Fruit fly (Drosophila melanogaster) whole organism, larva: ENCODE data around the gene fzy.
A peak's percentile ranks its signal among the peaks of the same experiment; 100 is the strongest.

Experiments
- noc ChIP-seq: fragments of 200-800 bp; sonication (Bioruptor generic); optimal IDR thresholded peaks from 3 replicates; lab custom pipeline; 2019; ENCODE audit warnings: missing biosample characterization, mild to moderate bottlenecking, missing genetic modification characterization, moderate library complexity

The fzy gene

DNA sequence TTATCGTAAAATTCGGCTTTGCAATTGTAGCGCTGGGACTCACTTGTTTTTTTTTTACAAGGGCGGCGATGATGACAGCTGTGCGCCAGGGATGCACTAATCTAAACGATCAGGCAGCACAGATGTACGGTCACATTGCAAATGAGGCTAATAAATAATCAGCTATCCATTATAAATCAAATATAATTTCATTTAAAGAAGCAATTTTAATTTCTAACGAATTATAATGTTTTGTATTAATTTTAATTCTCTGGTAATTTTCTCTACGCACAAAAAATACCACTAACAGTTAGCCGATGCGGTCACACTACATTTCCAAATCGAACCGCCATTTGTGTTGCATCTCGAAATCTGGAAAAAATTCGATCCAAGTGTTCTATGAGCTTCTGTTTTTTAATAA is at the start of gene fzy, which contains the start of gene cni:
Gene fzy (plus strand): TSS at position 309 of the 400 bp plus-strand sequence.
Gene cni (minus strand): TSS at position 79 of the 400 bp plus-strand sequence.
- TF ChIP-seq noc (tag; lab: Kevin White, UChicago): no peak

DNA sequence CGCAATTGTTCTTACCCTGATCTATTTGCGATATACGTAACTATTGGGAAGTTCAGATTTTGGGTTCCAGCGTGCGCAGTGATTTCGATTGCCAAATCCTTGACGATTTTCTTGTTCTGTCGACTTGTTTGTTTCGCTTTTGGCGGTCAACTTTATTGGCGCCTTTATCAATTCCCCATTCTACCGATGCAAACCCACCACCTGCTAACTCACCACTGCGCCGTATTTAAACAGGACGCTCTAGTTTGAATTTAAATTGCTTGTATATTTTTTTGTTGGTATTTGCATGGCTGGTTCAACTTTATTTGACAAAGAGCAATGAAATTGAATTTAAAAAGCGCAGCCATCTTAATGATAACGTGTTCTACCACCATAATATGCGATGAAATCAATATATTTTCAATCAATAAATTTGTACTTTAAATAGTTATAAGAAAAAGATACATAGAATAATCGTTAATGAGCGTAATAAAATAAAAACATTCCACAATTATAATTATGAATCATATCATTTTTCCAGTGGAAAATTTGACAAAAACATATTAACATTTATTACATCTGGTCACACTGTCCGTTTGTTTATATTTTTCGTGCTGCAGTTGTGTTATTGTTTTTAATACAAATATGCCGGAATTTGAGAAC is 49.1 kb upstream of the fzy start, which contains the start of the genes twe and CG4935:
Gene twe (minus strand): TSS at position 302 of the 642 bp plus-strand sequence.
Gene CG4935 (plus strand): TSS at position 566 of the 642 bp plus-strand sequence.
- no peak for TF ChIP-seq noc (tag; lab: Kevin White, UChicago)

DNA sequence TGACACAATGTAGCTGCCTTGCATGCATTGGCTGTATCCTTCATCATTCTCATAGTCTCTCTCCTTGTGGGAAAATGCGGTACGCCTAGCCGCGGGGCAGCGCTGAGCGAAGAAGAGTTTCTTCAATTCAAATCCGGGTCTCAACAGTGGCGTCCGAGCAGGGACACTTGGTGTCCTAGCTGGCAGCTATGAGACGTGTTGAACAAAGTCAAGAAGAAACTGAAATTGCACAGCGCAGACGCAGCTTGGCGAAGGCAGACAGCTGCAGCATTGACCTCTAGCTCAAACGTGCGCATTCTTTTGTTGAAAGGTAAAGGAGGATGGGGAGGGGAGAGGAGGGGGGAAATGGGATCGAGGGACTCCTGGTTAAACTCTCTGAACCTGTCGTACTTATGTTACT is 47.0 kb upstream of the fzy start:
- TF ChIP-seq noc (tag; lab: Kevin White, UChicago): no peak

DNA sequence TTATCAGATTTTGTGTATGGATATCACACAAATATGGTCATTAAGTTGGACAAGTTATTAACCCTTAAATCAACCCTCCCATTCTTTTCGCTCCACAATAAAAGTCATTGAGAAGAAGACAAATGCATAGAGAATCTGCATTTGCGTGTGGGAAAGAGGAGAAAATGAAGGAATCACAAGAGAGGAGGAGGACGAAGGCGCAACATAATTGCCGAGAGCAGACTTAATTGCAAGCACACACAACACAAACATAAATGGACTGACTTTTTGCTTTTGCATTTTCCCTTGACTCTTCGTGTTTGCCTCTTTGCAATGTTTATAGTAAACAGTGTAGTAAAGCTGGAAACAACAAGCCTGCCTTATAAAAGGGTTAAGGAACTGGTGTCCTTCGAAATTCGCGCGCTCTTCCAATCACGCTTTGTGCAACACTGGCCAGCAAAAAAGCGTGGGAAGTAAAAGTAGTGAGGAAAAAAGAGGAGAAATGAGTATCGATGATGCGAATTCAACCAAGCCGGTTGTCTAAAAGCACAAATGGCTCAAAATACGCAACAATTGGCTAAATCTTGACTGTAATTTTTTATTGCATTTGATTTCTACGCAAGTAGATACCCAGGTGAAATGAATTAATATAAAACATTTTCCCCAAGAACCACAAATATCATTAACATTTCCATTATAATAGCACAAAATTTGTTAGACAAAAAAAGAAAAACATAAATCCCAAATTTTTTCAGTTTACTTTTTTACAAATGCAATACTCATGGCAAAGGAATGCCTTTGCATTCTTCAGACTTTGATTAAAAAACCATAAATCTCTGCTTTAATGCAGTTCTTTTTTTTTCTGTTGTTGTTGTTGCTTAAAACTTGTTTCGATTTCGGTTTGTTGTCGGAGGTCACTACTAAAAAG is 43.3 kb upstream of the fzy start:
- TF ChIP-seq noc (tag; lab: Kevin White, UChicago): no peak

DNA sequence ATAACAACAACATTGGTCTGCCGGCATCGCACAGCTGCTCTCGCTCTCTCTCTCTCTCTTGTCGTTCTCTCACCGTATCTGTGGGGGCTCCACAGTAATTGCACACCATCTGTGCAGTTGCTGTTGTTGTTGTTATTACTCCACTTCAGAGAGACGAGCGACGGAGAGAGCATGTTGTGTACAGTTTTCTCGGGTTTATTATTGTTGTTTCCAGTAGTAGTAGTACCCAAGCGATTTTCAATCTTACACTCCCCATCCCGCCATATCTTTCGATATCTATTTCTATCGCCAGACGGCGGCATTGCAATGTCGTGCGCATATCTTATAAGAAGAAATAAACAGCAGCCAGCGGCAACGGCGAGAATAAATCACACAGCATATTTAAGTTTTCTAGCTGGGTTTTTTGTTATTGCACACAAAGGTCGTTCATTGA is 42.6 kb upstream of the fzy start:
- TF ChIP-seq noc (tag; lab: Kevin White, UChicago): no peak

DNA sequence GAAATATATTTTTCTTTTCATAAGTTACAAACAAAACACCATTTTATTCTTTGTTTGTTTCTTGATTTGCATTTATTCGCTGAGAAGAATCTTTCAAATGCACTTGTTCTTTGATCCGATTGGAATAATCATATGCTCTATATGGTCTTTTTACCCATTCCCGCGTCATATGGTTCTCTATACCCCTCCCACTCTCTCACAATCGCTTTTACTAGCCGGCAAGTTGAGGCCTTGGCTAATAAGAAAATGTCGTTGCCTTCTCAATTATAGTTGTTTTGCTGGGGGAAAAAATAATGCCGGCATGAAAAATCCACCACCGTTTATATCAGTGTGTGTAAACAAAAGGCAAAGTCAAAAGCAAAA is 41.9 kb upstream of the fzy start:
- TF ChIP-seq noc (tag; lab: Kevin White, UChicago): no peak

DNA sequence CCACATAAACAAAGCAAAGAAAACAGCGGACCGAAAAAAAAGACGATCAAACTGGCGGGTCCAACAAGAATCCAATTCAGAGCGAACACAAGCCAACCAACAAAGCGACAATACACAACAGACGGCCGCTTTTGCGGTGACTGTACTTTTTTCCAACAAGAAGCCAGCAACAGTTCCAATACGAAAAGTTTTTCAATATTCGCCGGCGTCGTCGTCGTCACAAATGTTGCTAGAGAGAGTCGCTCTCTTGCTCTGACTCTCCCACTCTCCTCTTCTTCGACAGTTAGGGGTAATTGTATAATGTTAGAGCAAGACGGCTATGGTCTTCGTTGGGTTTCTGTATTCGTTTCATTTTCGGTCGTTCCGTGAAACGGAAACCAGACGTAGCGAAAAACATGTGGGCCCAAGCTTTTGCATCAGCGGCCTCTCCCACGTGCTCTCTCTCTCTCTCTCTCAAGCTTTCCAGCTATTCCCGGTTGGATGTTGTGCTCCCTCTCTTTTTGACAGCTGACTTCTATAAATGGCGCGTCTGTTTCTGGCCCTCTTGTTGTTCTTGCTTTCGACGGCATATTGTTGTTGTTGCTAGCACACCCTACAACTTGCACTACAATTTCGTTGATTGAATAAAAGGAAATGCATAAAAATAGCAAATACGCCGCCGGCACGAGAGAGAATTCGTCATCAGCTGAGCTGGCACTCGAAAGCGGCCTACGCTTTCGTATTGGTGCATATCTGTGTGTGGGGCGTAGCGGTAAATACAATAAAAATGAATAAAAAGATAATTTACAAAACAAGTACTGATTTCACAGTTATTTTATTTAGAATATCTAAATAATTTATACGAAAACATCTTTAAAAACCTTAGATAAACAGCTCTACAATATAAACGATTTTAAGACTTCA is 41.3 kb upstream of the fzy start:
- peak; percentile 73 for TF ChIP-seq noc (tag; lab: Kevin White, UChicago)

DNA sequence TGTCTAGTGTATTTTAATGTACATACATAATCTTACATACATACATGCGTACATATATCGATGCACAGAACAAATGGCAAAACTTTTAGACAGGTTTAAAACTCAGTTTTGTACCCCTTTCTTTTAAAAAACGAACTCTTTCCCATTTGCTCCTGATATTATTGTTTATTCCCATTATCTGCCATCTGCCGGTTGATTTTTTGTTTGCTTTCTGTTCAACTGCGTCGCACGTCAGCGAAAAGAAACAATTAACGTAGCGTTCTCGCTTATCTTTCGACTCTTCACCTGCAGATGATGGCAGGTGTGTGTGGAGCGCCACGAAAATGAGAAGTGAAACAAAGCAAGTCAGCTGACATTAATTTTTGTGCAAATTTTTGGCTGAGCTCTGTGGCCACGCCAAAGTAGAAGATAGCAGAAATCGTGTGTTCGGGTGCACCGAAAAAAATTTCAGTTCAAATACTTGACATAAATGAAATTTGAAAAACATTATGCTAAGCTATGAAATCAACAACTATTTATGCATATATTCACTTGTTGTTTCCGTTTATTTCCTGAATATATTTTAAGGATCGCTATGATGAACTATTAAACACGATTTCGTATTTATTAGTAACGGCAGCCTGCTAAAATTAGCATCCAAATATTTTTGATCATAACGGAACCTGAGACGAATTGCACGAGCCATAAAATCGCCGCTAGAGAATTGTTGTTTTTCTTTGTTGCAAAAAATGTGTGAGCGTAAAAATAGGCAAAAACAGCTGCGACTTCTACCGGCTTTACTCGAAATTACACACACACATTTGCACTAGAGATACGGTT is 39.9 kb upstream of the fzy start:
- TF ChIP-seq noc (tag; lab: Kevin White, UChicago): peak; percentile 92

DNA sequence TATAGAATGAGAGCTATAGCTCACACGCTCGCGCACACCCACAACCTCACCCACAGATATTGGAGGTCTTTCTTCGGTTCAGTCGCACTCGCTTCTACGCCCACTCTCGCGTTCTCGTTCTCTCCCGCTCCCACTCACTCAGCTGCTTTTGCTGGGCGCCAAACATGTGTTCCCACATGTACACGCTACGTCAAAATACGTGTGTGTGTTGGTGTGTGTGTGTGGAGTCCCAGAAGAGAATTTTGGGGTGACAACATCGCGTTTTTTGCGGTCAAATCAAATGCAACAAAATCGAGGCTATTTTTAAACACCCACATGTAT is 39.3 kb upstream of the fzy start:
- TF ChIP-seq noc (tag; lab: Kevin White, UChicago): no peak

DNA sequence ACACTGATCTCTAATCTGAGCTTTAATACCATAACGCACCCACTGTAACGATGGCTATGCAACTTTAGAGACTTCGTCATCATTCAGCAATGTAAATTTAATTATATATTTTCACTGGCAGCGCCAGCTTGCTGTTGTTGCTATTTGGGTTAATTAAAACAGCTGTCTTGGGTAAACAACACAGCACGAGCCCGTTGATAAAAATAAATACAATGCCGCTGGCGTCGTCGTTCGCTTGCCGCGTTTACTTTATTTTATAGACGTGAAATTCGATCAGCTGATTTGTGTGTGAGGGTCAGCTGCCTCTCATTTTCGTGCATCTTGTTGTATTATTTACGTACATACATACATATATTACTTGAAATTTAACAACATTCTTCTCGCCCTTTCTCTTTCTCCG is 38.0 kb upstream of the fzy start:
- TF ChIP-seq noc (tag; lab: Kevin White, UChicago): no peak

DNA sequence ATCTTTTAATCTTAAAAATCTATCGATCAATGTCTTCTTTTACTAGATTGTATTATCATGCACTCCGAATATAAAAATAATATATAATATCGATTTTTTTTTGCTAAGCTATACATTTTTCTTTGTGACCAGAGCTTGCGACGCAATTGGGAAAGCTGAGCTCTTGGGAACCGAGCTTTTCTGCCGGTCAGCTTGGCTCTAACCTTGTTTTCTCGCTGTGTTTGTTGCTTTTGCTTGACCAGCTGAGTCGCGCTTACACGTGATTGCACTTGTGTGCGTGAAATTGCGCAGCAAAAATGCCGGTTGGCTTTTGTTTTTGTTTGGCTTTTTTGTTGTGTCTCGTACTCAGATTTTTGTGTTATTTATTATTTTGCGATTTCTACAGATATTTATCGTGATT is 37.3 kb upstream of the fzy start:
- TF ChIP-seq noc (tag; lab: Kevin White, UChicago): no peak

DNA sequence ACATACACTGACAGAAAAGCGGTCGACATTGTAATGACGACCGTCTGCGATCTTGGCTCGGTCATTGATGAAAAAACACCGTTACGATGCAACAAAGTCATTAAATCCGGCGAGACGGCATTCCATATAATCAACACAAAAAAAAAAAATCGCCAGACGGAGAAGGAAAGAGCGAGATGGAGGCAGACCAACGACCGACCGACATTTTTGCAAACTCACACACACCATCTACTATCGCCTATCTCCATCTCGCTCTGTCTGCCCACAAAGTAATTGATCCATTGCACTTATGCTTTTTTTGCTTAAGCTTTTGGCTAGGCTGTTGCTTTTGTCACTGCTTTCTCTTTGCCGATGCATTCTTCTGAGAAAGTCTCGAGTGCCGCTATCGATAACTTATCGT is 36.7 kb upstream of the fzy start:
- TF ChIP-seq noc (tag; lab: Kevin White, UChicago): no peak

DNA sequence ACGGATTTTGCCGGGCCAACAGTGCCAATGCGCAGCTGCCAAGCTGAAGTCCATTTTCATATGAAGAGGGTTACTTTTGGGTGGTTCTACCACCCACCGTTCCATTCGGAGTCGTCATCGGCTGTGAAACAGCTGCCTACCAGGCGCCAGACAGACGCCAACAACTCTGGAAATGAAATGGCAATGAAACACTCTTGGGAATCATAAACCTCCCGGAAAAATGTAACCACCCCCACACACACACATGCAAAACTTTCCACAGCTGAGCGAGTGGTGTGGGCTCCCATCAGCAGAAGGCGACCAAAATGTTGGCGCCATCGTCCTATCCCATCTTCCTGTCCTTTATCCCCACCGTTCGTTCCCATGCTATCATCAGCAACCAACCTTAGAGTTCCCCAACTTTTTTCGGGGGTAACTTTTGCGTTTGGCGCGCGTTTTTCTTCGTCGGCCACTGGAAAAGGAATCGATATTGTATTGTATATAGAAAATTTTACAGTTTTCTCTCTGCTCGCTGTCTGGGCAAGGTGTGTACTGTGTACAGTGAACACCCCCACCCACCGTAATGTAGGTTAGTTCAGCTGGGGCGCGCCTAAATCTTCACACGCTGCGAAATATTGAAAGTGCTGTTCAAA is 35.5 kb upstream of the fzy start:
- TF ChIP-seq noc (tag; lab: Kevin White, UChicago): no peak

DNA sequence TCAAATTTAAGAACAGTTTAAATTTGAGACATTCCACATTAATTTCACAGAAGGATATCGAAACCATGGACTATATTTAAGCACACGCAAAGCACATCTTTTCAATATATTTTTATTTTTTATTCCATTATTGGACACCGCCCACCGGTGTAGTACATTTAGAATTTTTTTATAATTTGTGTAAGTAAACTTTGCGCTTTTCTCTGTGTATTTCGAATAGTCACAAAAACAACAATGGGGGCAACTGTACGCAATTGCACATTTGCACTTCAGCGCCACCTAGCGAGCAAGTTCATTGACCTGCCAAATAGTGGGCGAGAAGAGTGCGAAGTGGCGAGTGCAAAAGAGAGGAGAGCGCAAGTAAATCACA is 35.0 kb upstream of the fzy start:
- no peak for TF ChIP-seq noc (tag; lab: Kevin White, UChicago)
